Worm (Caenorhabditis elegans) whole organism, early embryonic: ENCODE measurements around the gene bus-1.

Source experiments
- B0310.2 ChIP-seq: sonication (generic microtip); optimal IDR thresholded peaks from 2 replicates; lab custom pipeline; 2016; ENCODE audit warnings: mild to moderate bottlenecking, missing genetic modification characterization, missing compliant biosample characterization
- F13C5.2 ChIP-seq: sonication (generic microtip); optimal IDR thresholded peaks from 2 replicates; lab custom pipeline; 2017; ENCODE audit warnings: mild to moderate bottlenecking, missing genetic modification characterization, inconsistent platforms, missing compliant biosample characterization
- ama-1 ChIP-seq: fragments of 150-350 bp; optimal IDR thresholded peaks from 2 replicates; lab custom pipeline; 2014
- ceh-36 ChIP-seq: sonication (generic microtip); optimal IDR thresholded peaks from 2 replicates; lab custom pipeline; 2016; ENCODE audit warnings: missing genetic modification characterization, inconsistent platforms, missing compliant biosample characterization
- ets-7 ChIP-seq: sonication (generic microtip); optimal IDR thresholded peaks from 2 replicates; lab custom pipeline; 2016; ENCODE audit warnings: missing genotype, missing genetic modification characterization, missing compliant biosample characterization
- flt-1 ChIP-seq: fragments of 200-800 bp; sonication (Bioruptor generic); IDR thresholded peaks from 2 replicates; pipeline ENCODE4 v1.3.6; 2022; ENCODE audit warnings: missing genetic modification characterization, missing compliant biosample characterization
- sea-1 ChIP-seq: fragments of 200-800 bp; sonication (Bioruptor generic); conservative IDR thresholded peaks from 2 replicates; pipeline ENCODE4 v1.3.6; 2022; ENCODE audit warnings: missing genetic modification characterization, missing compliant biosample characterization
- tbx-37 ChIP-seq: fragments of 200-800 bp; sonication (Bioruptor generic); conservative IDR thresholded peaks from 2 replicates; pipeline ENCODE4 v1.3.6; 2022; ENCODE audit warnings: missing genetic modification reagents, missing genetic modification characterization, missing compliant biosample characterization

- TF ChIP-seq tbx-37 (GFP tag; lab: Robert Waterston, UW) (no peak), ama-1 (lab: Kevin White, UChicago) (no peak), ceh-36 (tag; lab: Kevin White, UChicago) (no peak), sea-1 (GFP tag; lab: Robert Waterston, UW) (no peak), B0310.2 (no peak), flt-1 (GFP tag; lab: Robert Waterston, UW) (no peak), F13C5.2 (tag; lab: Kevin White, UChicago) (no peak), ets-7 (tag; lab: Kevin White, UChicago) (no peak)
Observed at ce11 chrV:9047555-9048049, 23.0 kb upstream of the bus-1 start, which contains the start of gene C25E10.17.
